Worm (Caenorhabditis elegans) whole organism, L2 larva: ENCODE results near the gene ttll-4.

ENCODE experiments used
- C34F6.9 ChIP-seq: fragments of 150-350 bp; optimal IDR thresholded peaks from 2 replicates; lab custom pipeline; 2014; ENCODE audit warnings: missing biosample characterization, missing genetic modification characterization
- F13H6.1 ChIP-seq: sonication (generic microtip); optimal IDR thresholded peaks from 2 replicates; lab custom pipeline; 2016; ENCODE audit warnings: missing genetic modification characterization, missing compliant biosample characterization
- blmp-1 ChIP-seq: sonication (generic microtip); optimal IDR thresholded peaks from 2 replicates; lab custom pipeline; 2017; ENCODE audit warnings: missing genetic modification characterization, mild to moderate bottlenecking, missing compliant biosample characterization, antibody characterized with exemption, moderate library complexity; ENCODE audit not compliant: insufficient read depth
- ceh-82 ChIP-seq: fragments of 150-350 bp; optimal IDR thresholded peaks from 2 replicates; lab custom pipeline; 2014; ENCODE audit warnings: missing biosample characterization, missing genetic modification characterization
- lsy-2 ChIP-seq, 2 experiments: fragments of 150-350 bp in 1 of 2; sonication (generic microtip) in 1 of 2; optimal IDR thresholded peaks; 2 replicates each; lab custom pipeline; 2014 to 2017; ENCODE audit warnings: missing biosample characterization in 2 of 2, missing genetic modification characterization in 2 of 2
- nhr-11 ChIP-seq: fragments of 150-350 bp; optimal IDR thresholded peaks from 2 replicates; lab custom pipeline; 2014; ENCODE audit warnings: missing biosample characterization, missing genetic modification characterization
- nhr-12 ChIP-seq: fragments of 150-350 bp; optimal IDR thresholded peaks from 2 replicates; lab custom pipeline; 2014; ENCODE audit warnings: missing biosample characterization, missing genetic modification characterization
- nhr-77 ChIP-seq: fragments of 150-350 bp; optimal IDR thresholded peaks from 2 replicates; lab custom pipeline; 2014; ENCODE audit warnings: missing biosample characterization, missing genetic modification characterization

DNA sequence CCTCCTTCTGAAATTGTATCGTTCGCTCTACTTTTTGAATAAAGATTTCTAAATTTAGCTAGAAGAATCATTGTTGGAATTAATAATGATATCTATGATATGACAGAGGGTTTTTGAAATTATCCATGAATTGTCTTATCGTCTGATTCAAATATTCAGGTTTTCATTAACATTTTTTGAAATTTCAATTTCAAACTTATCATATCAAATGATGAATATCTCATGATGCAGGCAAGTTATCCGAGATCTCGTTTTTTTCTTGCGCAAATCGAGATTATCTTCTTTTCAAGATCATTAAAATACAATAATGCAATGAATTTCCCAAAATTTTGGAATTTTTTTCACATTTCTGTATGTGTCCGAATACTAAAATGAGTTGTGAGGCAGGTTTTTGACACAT lies 26.0 kb upstream of the ttll-4 start, which contains the start of gene spop-1:
- TF ChIP-seq C34F6.9 (tag; lab: Kevin White, UChicago) (no peak), lsy-2 (tag; optimal IDR thresholded peaks at IDR 0.05; lab: Kevin White, UChicago) (no peak), blmp-1 (tag; lab: Kevin White, UChicago) (no peak), nhr-77 (tag; lab: Kevin White, UChicago) (no peak), nhr-12 (tag; lab: Kevin White, UChicago) (no peak), F13H6.1 (tag; lab: Kevin White, UChicago) (no peak), ceh-82 (tag; lab: Kevin White, UChicago) (no peak), nhr-11 (tag; lab: Kevin White, UChicago) (no peak)
